Worm (Caenorhabditis elegans) whole organism, L1 larva: ENCODE measurements around the gene srp-2.

Experiments used
- blmp-1 ChIP-seq: fragments of 150-350 bp; optimal IDR thresholded peaks from 2 replicates; lab custom pipeline; 2014; ENCODE audit warnings: missing biosample characterization, missing genetic modification characterization
- ceh-82 ChIP-seq, 3 experiments: fragments of 150-350 bp in 1 of 3; sonication (generic microtip) in 2 of 3; optimal IDR thresholded peaks; 2 replicates each; lab custom pipeline; 2014 to 2017; ENCODE audit warnings: missing biosample characterization in 3 of 3, missing genetic modification characterization in 3 of 3
- ceh-88 ChIP-seq: fragments of 200-800 bp; sonication (Bioruptor generic); IDR thresholded peaks from 2 replicates; pipeline ENCODE4 v1.3.6; 2022; ENCODE audit warnings: missing genetic modification characterization, missing compliant biosample characterization
- egl-27 ChIP-seq, 2 experiments: fragments of 150-350 bp in 1 of 2; sonication (generic microtip); optimal IDR thresholded peaks; 3 replicates each; lab custom pipeline; 2017 to 2018; ENCODE audit warnings: missing biosample characterization in 2 of 2, missing genetic modification characterization in 2 of 2, missing genetic modification reagents in 2 of 2
- ets-5 ChIP-seq: fragments of 200-800 bp; sonication (Bioruptor generic); IDR thresholded peaks from 2 replicates; pipeline ENCODE4 v1.3.6; 2022; ENCODE audit warnings: missing genetic modification characterization, missing compliant biosample characterization
- fkh-10 ChIP-seq: sonication (generic microtip); optimal IDR thresholded peaks from 2 replicates; lab custom pipeline; 2017; ENCODE audit warnings: missing biosample characterization, missing genetic modification reagents, missing genetic modification characterization
- irx-1 ChIP-seq: sonication (generic microtip); optimal IDR thresholded peaks from 2 replicates; lab custom pipeline; 2016; ENCODE audit warnings: missing genetic modification characterization, missing compliant biosample characterization
- jun-1 ChIP-seq: fragments of 150-350 bp; optimal IDR thresholded peaks from 2 replicates; lab custom pipeline; 2014; ENCODE audit warnings: missing biosample characterization, missing genetic modification reagents, missing genetic modification characterization
- lin-35 ChIP-seq, 2 experiments: fragments of 150-350 bp; optimal IDR thresholded peaks; 2 replicates each; lab custom pipeline; 2014; ENCODE audit warnings: missing biosample characterization in 2 of 2, missing genetic modification characterization in 2 of 2, missing genetic modification reagents in 2 of 2
- lir-3 ChIP-seq: sonication (generic microtip); optimal IDR thresholded peaks from 2 replicates; lab custom pipeline; 2016; ENCODE audit warnings: mild to moderate bottlenecking, missing genetic modification characterization, moderate library complexity, missing compliant biosample characterization; ENCODE audit not compliant: poor library complexity
- nhr-20 ChIP-seq: sonication (generic microtip); optimal IDR thresholded peaks from 2 replicates; lab custom pipeline; 2016; ENCODE audit warnings: mild to moderate bottlenecking, missing genetic modification characterization, missing compliant biosample characterization
- nhr-77 ChIP-seq: fragments of 150-350 bp; optimal IDR thresholded peaks from 2 replicates; lab custom pipeline; 2014; ENCODE audit warnings: missing biosample characterization, missing genetic modification characterization
- nhr-84 ChIP-seq: sonication (generic microtip); optimal IDR thresholded peaks from 2 replicates; lab custom pipeline; 2017; ENCODE audit warnings: missing biosample characterization, missing genetic modification characterization
- nhr-90 ChIP-seq: sonication (generic microtip); optimal IDR thresholded peaks from 2 replicates; lab custom pipeline; 2016; ENCODE audit warnings: mild to moderate bottlenecking, missing genetic modification characterization, missing compliant biosample characterization; ENCODE audit not compliant: poor library complexity
- pax-3 ChIP-seq: fragments of 200-800 bp; sonication (Bioruptor generic); optimal IDR thresholded peaks from 2 replicates; lab custom pipeline; 2018; ENCODE audit warnings: mild to moderate bottlenecking, missing genetic modification characterization, moderate library complexity, missing compliant biosample characterization
- pqm-1 ChIP-seq: sonication (generic microtip); optimal IDR thresholded peaks from 3 replicates; lab custom pipeline; 2017; ENCODE audit warnings: missing biosample characterization, missing genetic modification characterization
- rnt-1 ChIP-seq: sonication (generic microtip); optimal IDR thresholded peaks from 2 replicates; lab custom pipeline; 2016; ENCODE audit warnings: mild to moderate bottlenecking, missing genetic modification characterization, moderate library complexity, missing compliant biosample characterization
- swsn-7 ChIP-seq: sonication (generic microtip); optimal IDR thresholded peaks from 2 replicates; lab custom pipeline; 2016; ENCODE audit warnings: missing genetic modification characterization, missing compliant biosample characterization
- zag-1 ChIP-seq: fragments of 150-350 bp; optimal IDR thresholded peaks from 2 replicates; lab custom pipeline; 2014; ENCODE audit warnings: missing biosample characterization, missing genetic modification characterization
- zip-4 ChIP-seq: fragments of 200-800 bp; sonication (Bioruptor generic); optimal IDR thresholded peaks from 2 replicates; lab custom pipeline; 2018; ENCODE audit warnings: mild to moderate bottlenecking, missing genetic modification characterization, moderate library complexity, missing compliant biosample characterization
- ztf-11 ChIP-seq, 2 experiments: sonication (generic microtip); optimal IDR thresholded peaks; 2 replicates each; lab custom pipeline; 2016 to 2017; ENCODE audit warnings: missing genetic modification characterization in 2 of 2, missing biosample characterization in 1 of 2, missing compliant biosample characterization in 1 of 2

The srp-2 gene

ce11 chrV:810281-810862 is 47.9 kb downstream of the srp-2 start, which contains the start of gene R13D11.4 (continued):
- TF ChIP-seq lin-35 (GFP tag; optimal IDR thresholded peaks at IDR 0.05; lab: Kevin White, UChicago) (no peak), pax-3 (no peak), nhr-20 (peak; percentile 32), fkh-10 (GFP tag; lab: Kevin White, UChicago) (peak; percentile 39)

ce11 chrV:813101-813500 is 50.7 kb downstream of the srp-2 start, which contains the start of gene R13D11.10:
TSS of gene R13D11.10 (minus strand) at chrV:813201.
- TF ChIP-seq ceh-82 (tag; optimal IDR thresholded peaks at IDR 0.05; lab: Kevin White, UChicago), result no peak
- no peak for TF ChIP-seq nhr-84 (tag; lab: Kevin White, UChicago)
- TF ChIP-seq nhr-90 (tag; lab: Kevin White, UChicago), result no peak
- TF ChIP-seq irx-1 (tag; lab: Kevin White, UChicago), result no peak
- no peak for TF ChIP-seq ztf-11 (tag; optimal IDR thresholded peaks at IDR 0.05; lab: Kevin White, UChicago)
- no peak for TF ChIP-seq swsn-7 (tag; lab: Kevin White, UChicago)
- TF ChIP-seq nhr-77 (tag; lab: Kevin White, UChicago), result no peak
- TF ChIP-seq pqm-1 (tag; lab: Kevin White, UChicago), result no peak
- TF ChIP-seq lir-3, result no peak
- no peak for TF ChIP-seq egl-27 (tag; optimal IDR thresholded peaks at IDR 0.05; lab: Kevin White, UChicago)
- TF ChIP-seq pax-3, result no peak
- TF ChIP-seq blmp-1 (tag; lab: Kevin White, UChicago), result no peak
- no peak for TF ChIP-seq ets-5 (GFP tag; lab: Robert Waterston, UW)
- TF ChIP-seq zag-1 (tag; lab: Kevin White, UChicago), result no peak
- no peak for TF ChIP-seq rnt-1 (tag; lab: Kevin White, UChicago)
- TF ChIP-seq zip-4 (GFP tag; lab: Kevin White, UChicago), result no peak
- no peak for TF ChIP-seq jun-1 (tag; lab: Kevin White, UChicago)
- no peak for TF ChIP-seq ceh-88
